Fruit fly (Drosophila melanogaster) whole organism, wandering third instar larva: ENCODE data around the gene Lkb1.
A peak's percentile ranks its signal among the peaks of the same experiment; 100 is the strongest.

ENCODE experiments used
- Abd-B ChIP-seq: fragments of >200 bp; optimal IDR thresholded peaks from 2 replicates; lab custom pipeline; 2017; ENCODE audit warnings: missing biosample characterization, missing genetic modification characterization
- CG32264 ChIP-seq: fragments of 200-800 bp; sonication (Bioruptor generic); optimal IDR thresholded peaks from 2 replicates; lab custom pipeline; 2016; ENCODE audit warnings: missing biosample characterization, missing genetic modification characterization
- CrebA ChIP-seq: fragments of 200-800 bp; sonication (Bioruptor generic); optimal IDR thresholded peaks from 2 replicates; lab custom pipeline; 2016; ENCODE audit warnings: missing biosample characterization, mild to moderate bottlenecking, missing genetic modification characterization, borderline replicate concordance
- Dfd ChIP-seq: fragments of >200 bp; optimal IDR thresholded peaks from 2 replicates; lab custom pipeline; 2017; ENCODE audit warnings: missing biosample characterization, missing genetic modification characterization
- Dif ChIP-seq: fragments of 200-275, 200-300 bp; sonication (Bioruptor generic); optimal IDR thresholded peaks from 2 replicates; lab custom pipeline; 2018; ENCODE audit warnings: missing biosample characterization, missing genetic modification characterization; ENCODE audit not compliant: partially characterized antibody
- GATAd ChIP-seq: sonication (Bioruptor generic); optimal IDR thresholded peaks from 2 replicates; lab custom pipeline; 2016; ENCODE audit warnings: missing biosample characterization, missing genetic modification characterization
- HLH106 ChIP-seq: fragments of 200-800 bp; optimal IDR thresholded peaks from 3 replicates; lab custom pipeline; 2019; ENCODE audit warnings: missing biosample characterization, mild to moderate bottlenecking, missing genetic modification characterization, moderate library complexity
- Hnf4 ChIP-seq: fragments of 200-800 bp; sonication (Bioruptor generic); optimal IDR thresholded peaks from 2 replicates; lab custom pipeline; 2016; ENCODE audit warnings: missing biosample characterization, mild to moderate bottlenecking, missing genetic modification characterization
- Hr78 ChIP-seq: fragments of >200 bp; optimal IDR thresholded peaks from 2 replicates; lab custom pipeline; 2017; ENCODE audit warnings: missing biosample characterization, missing genetic modification characterization
- Hr83 ChIP-seq: fragments of 200-300 bp; sonication (Bioruptor generic); optimal IDR thresholded peaks from 2 replicates; lab custom pipeline; 2016; ENCODE audit warnings: missing biosample characterization, mild to moderate bottlenecking, missing genetic modification characterization, moderate library complexity; ENCODE audit not compliant: poor library complexity, severe bottlenecking
- Jra ChIP-seq: sonication (Bioruptor generic); optimal IDR thresholded peaks from 2 replicates; lab custom pipeline; 2016; ENCODE audit warnings: missing biosample characterization, missing genetic modification characterization
- Mio ChIP-seq: sonication (Bioruptor generic); optimal IDR thresholded peaks from 2 replicates; lab custom pipeline; 2016; ENCODE audit warnings: missing biosample characterization, missing genetic modification characterization
- N ChIP-seq: fragments of >200 bp; optimal IDR thresholded peaks from 2 replicates; lab custom pipeline; 2018; ENCODE audit warnings: missing biosample characterization, missing external identifiers, missing genetic modification characterization
- OdsH ChIP-seq: fragments of 200-800 bp; sonication (Bioruptor generic); optimal IDR thresholded peaks from 2 replicates; lab custom pipeline; 2016; ENCODE audit warnings: missing biosample characterization, mild to moderate bottlenecking, missing genetic modification characterization
- Rel ChIP-seq, 2 experiments: fragments of 200-800 bp; sonication (Bioruptor generic) in 1 of 2; optimal IDR thresholded peaks; 2 replicates in 1 of 2; 3 replicates in 1 of 2; lab custom pipeline; 2016 to 2019; ENCODE audit warnings: mild to moderate bottlenecking in 2 of 2, missing biosample characterization in 2 of 2, missing genetic modification characterization in 2 of 2, moderate library complexity in 1 of 2
- Sp1 ChIP-seq: fragments of 200-800 bp; sonication (Bioruptor generic); optimal IDR thresholded peaks from 3 replicates; lab custom pipeline; 2019; ENCODE audit warnings: missing biosample characterization, mild to moderate bottlenecking, missing genetic modification characterization, moderate library complexity
- brk ChIP-seq: fragments of 200-800 bp; sonication (Bioruptor generic); optimal IDR thresholded peaks from 2 replicates; lab custom pipeline; 2016; ENCODE audit warnings: missing biosample characterization, mild to moderate bottlenecking, missing genetic modification characterization
- dl ChIP-seq, 2 experiments: fragments of 175-275, 200-275 bp in 1 of 2; fragments of 200-275 bp in 1 of 2; sonication (Bioruptor generic); optimal IDR thresholded peaks; lab custom pipeline; 2018; ENCODE audit warnings: mild to moderate bottlenecking in 2 of 2, missing biosample characterization in 2 of 2, missing genetic modification characterization in 2 of 2, moderate library complexity in 2 of 2; ENCODE audit not compliant: partially characterized antibody in 2 of 2, insufficient read depth in 1 of 2
- dmrt93B ChIP-seq: fragments of 200-800 bp; sonication (Bioruptor generic); optimal IDR thresholded peaks from 2 replicates; lab custom pipeline; 2018; ENCODE audit warnings: missing biosample characterization, mild to moderate bottlenecking, missing genetic modification characterization
- dsf ChIP-seq: sonication (Bioruptor generic); optimal IDR thresholded peaks from 2 replicates; lab custom pipeline; 2016; ENCODE audit warnings: missing biosample characterization, missing genetic modification characterization, borderline replicate concordance
- ey ChIP-seq: fragments of 200-800 bp; sonication (Bioruptor generic); optimal IDR thresholded peaks from 2 replicates; lab custom pipeline; 2016; ENCODE audit warnings: missing biosample characterization, missing genetic modification characterization
- foxo ChIP-seq, 2 experiments: fragments of 200-800 bp; sonication (Bioruptor generic); optimal IDR thresholded peaks; 2 replicates in 1 of 2; 3 replicates in 1 of 2; lab custom pipeline; 2016 to 2017; ENCODE audit warnings: missing biosample characterization in 2 of 2, missing genetic modification characterization in 2 of 2
- fru ChIP-seq: fragments of 200-800 bp; sonication (Bioruptor generic); optimal IDR thresholded peaks from 3 replicates; lab custom pipeline; 2016; ENCODE audit warnings: missing biosample characterization, mild to moderate bottlenecking, missing genetic modification characterization
- h ChIP-seq: fragments of 200-800 bp; sonication (Bioruptor generic); optimal IDR thresholded peaks from 3 replicates; lab custom pipeline; 2016; ENCODE audit warnings: missing biosample characterization, mild to moderate bottlenecking, missing genetic modification characterization
- jim ChIP-seq: fragments of 175-275, 200-325 bp; sonication (Bioruptor generic); optimal IDR thresholded peaks from 2 replicates; lab custom pipeline; 2016; ENCODE audit warnings: missing biosample characterization, mild to moderate bottlenecking, missing genetic modification characterization
- lola ChIP-seq: fragments of >200 bp; optimal IDR thresholded peaks from 2 replicates; lab custom pipeline; 2017; ENCODE audit warnings: missing biosample characterization, missing genetic modification characterization
- pan ChIP-seq: fragments of >200 bp; optimal IDR thresholded peaks from 2 replicates; lab custom pipeline; 2017
- psq ChIP-seq: fragments of 200-800 bp; sonication (Bioruptor generic); optimal IDR thresholded peaks from 3 replicates; lab custom pipeline; 2017; ENCODE audit warnings: missing biosample characterization, mild to moderate bottlenecking, missing genetic modification characterization, moderate library complexity
- rgr ChIP-seq: fragments of 200-800 bp; sonication (Bioruptor generic); optimal IDR thresholded peaks from 3 replicates; lab custom pipeline; 2016; ENCODE audit warnings: missing biosample characterization, mild to moderate bottlenecking, missing genetic modification characterization
- sage ChIP-seq: fragments of 200-800 bp; sonication (Bioruptor generic); optimal IDR thresholded peaks from 2 replicates; lab custom pipeline; 2016; ENCODE audit warnings: missing biosample characterization, mild to moderate bottlenecking, missing genetic modification characterization
- sv ChIP-seq: fragments of 200-800 bp; sonication (Bioruptor generic); optimal IDR thresholded peaks from 3 replicates; lab custom pipeline; 2016; ENCODE audit warnings: missing biosample characterization, missing genetic modification characterization
- woc ChIP-seq: sonication (Bioruptor generic); optimal IDR thresholded peaks from 2 replicates; lab custom pipeline; 2016; ENCODE audit warnings: missing biosample characterization, mild to moderate bottlenecking, missing genetic modification characterization

Lkb1 gene

DNA sequence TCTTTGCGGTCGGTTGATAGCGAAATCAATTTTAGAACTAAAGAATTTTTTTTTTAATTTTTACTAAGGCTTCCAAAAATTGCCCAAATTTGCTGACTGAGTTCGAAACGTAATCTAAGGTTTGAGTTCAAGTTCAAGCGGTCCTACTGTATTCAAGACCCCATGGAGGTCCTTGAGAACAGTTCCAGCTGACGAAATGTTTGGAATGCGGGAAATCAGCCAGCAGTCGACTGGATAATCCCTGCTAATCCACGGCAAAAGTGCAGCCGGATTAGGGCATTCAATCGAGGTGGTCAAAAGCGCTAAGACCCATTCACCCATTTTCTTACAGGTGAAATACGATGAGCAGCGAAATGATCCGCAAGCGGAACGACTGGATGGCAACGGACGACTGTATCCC is 24.4 kb downstream of the Lkb1 start, which contains the start of gene f-cup:
TSS of gene f-cup (minus strand) at position 101 of the 400 bp plus-strand sequence.
- TF ChIP-seq Hr78 (GFP tag; lab: Kevin White, UChicago) = no peak
- no peak for TF ChIP-seq dmrt93B (GFP tag; lab: Kevin White, UChicago)
- no peak for TF ChIP-seq Dfd (GFP tag; lab: Kevin White, UChicago)
- TF ChIP-seq Jra (GFP tag; lab: Kevin White, UChicago) = no peak
- no peak for TF ChIP-seq woc (GFP tag; lab: Kevin White, UChicago)
- no peak for TF ChIP-seq jim (GFP tag; lab: Kevin White, UChicago)
- no peak for TF ChIP-seq Sp1 (GFP tag; lab: Kevin White, UChicago)
- TF ChIP-seq HLH106 (tag; lab: Kevin White, UChicago) = no peak
- no peak for TF ChIP-seq h
- TF ChIP-seq pan (lab: Kevin White, UChicago) = no peak
- no peak for TF ChIP-seq dsf (GFP tag; lab: Kevin White, UChicago)
- no peak for TF ChIP-seq dl (GFP tag; optimal IDR thresholded peaks at IDR 0.05; lab: Kevin White, UChicago; ENCODE audit: insufficient read depth in 1 of 2, partially characterized antibody in 2 of 2)
- TF ChIP-seq N (GFP tag; lab: Kevin White, UChicago) = no peak
- no peak for TF ChIP-seq CG32264 (GFP tag; lab: Kevin White, UChicago)
- no peak for TF ChIP-seq Dif (GFP tag; lab: Kevin White, UChicago)
- TF ChIP-seq Mio = no peak

- TF ChIP-seq Rel (GFP tag; optimal IDR thresholded peaks at IDR 0.05; lab: Kevin White, UChicago) (no peak), Rel (tag; optimal IDR thresholded peaks at IDR 0.05; lab: Kevin White, UChicago) (peak; percentile 55), ey (GFP tag; lab: Kevin White, UChicago) (no peak)
These were observed 29.0 kb downstream of the Lkb1 start, which contains the start of gene Adgf-D for dm6 chr3R:13705292-13705885. Adgf-D (minus strand) TSS chr3R:13705402.

- TF ChIP-seq foxo (GFP tag; optimal IDR thresholded peaks at IDR 0.05; lab: Kevin White, UChicago) (no peak), jim (GFP tag; lab: Kevin White, UChicago) (no peak), rgr (GFP tag; lab: Kevin White, UChicago) (no peak), GATAd (no peak), N (GFP tag; lab: Kevin White, UChicago) (no peak), lola (GFP tag; lab: Kevin White, UChicago) (no peak), sage (GFP tag; lab: Kevin White, UChicago) (no peak), Dfd (GFP tag; lab: Kevin White, UChicago) (no peak), fru (no peak), dl (GFP tag; optimal IDR thresholded peaks at IDR 0.05; lab: Kevin White, UChicago; ENCODE audit: insufficient read depth in 1 of 2, partially characterized antibody in 2 of 2) (no peak), psq (GFP tag; lab: Kevin White, UChicago) (no peak)
These were observed 30.1 kb downstream of the Lkb1 start, which contains the start of gene Adgf-C for dm6 chr3R:13706457-13706856. Adgf-C (plus strand) TSS chr3R:13706757.

DNA sequence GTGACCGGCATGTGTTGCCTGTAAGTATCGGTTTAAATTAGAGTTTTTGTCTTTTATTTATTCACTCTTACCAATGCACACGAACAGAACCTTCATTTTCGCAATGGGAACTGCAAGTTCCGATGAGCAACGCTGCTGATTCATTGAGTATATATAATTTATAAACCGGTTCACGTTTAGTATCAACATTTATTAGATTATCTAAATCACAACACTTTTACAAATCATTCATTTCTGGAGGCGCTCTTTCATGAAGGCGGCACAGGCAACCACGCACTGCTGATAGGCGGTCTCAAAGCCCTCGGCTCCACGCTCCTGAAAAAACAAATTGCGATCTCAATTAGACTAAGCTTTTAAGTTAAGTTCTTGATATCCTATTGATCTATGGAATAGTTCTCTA is 33.5 kb downstream of the Lkb1 start, which contains the start of gene Argp:
TSS of gene Argp (minus strand) at position 101 of the 400 bp plus-strand sequence.
- no peak for TF ChIP-seq h
- TF ChIP-seq foxo (GFP tag; optimal IDR thresholded peaks at IDR 0.05; lab: Kevin White, UChicago) = no peak
- no peak for TF ChIP-seq OdsH (GFP tag; lab: Kevin White, UChicago)
- no peak for TF ChIP-seq sv (GFP tag; lab: Kevin White, UChicago)
- TF ChIP-seq brk (GFP tag; lab: Kevin White, UChicago) = no peak
- TF ChIP-seq Jra (GFP tag; lab: Kevin White, UChicago) = no peak
- no peak for TF ChIP-seq dl (GFP tag; optimal IDR thresholded peaks at IDR 0.05; lab: Kevin White, UChicago; ENCODE audit: insufficient read depth in 1 of 2, partially characterized antibody in 2 of 2)
- no peak for TF ChIP-seq Sp1 (GFP tag; lab: Kevin White, UChicago)
- TF ChIP-seq rgr (GFP tag; lab: Kevin White, UChicago) = no peak
- no peak for TF ChIP-seq HLH106 (tag; lab: Kevin White, UChicago)
- no peak for TF ChIP-seq lola (GFP tag; lab: Kevin White, UChicago)
- TF ChIP-seq psq (GFP tag; lab: Kevin White, UChicago) = no peak
- no peak for TF ChIP-seq Hnf4 (GFP tag; lab: Kevin White, UChicago)
- no peak for TF ChIP-seq Dif (GFP tag; lab: Kevin White, UChicago)
- no peak for TF ChIP-seq CrebA (GFP tag; lab: Kevin White, UChicago)
- no peak for TF ChIP-seq Abd-B (GFP tag; lab: Kevin White, UChicago)
- no peak for TF ChIP-seq Hr83 (GFP tag; lab: Kevin White, UChicago)
- TF ChIP-seq fru = no peak
- no peak for TF ChIP-seq CG32264 (GFP tag; lab: Kevin White, UChicago)
